Worm (Caenorhabditis elegans): Measurements from ENCODE around the gene mig-18.

mig-18 gene

ce11 chrIII:13404418-13404817 lies 1.4 kb downstream of the mig-18 start, which contains the start of gene ttr-52:
ttr-52 (plus strand) TSS chrIII:13404718.
- TF ChIP-seq tab-1 (GFP tag; IDR thresholded peaks at IDR 0.05) (no peak), med-1 (GFP tag; optimal IDR thresholded peaks at IDR 0.05; ENCODE audit: insufficient read depth) (no peak), ztf-23 (GFP tag; IDR thresholded peaks at IDR 0.05) (no peak), ztf-29 (GFP tag; IDR thresholded peaks at IDR 0.05) (no peak), flt-1 (GFP tag; IDR thresholded peaks at IDR 0.05) (no peak), cog-1 (tag; optimal IDR thresholded peaks at IDR 0.05) (no peak)

- TF ChIP-seq T22C8.4 (GFP tag; IDR thresholded peaks at IDR 0.05): no peak
- no peak for TF ChIP-seq ztf-23 (GFP tag; IDR thresholded peaks at IDR 0.05)
- no peak for TF ChIP-seq med-1 (GFP tag; optimal IDR thresholded peaks at IDR 0.05; ENCODE audit: insufficient read depth)
- no peak for TF ChIP-seq tab-1 (GFP tag; IDR thresholded peaks at IDR 0.05)
- TF ChIP-seq flt-1 (GFP tag; IDR thresholded peaks at IDR 0.05): no peak
- TF ChIP-seq ztf-29 (GFP tag; IDR thresholded peaks at IDR 0.05): no peak
- TF ChIP-seq ref-1 (GFP tag; conservative IDR thresholded peaks at IDR 0.05): no peak
- no peak for TF ChIP-seq cog-1 (tag; optimal IDR thresholded peaks at IDR 0.05)
- TF ChIP-seq klf-2 (GFP tag; conservative IDR thresholded peaks at IDR 0.05): no peak
Observed at ce11 chrIII:13405504-13405903, 2.5 kb downstream of the mig-18 start, which contains the start of gene nas-1. nas-1 (plus strand) TSS chrIII:13405804.

- TF ChIP-seq klf-2 (GFP tag; conservative IDR thresholded peaks at IDR 0.05): no peak
- TF ChIP-seq ztf-29 (GFP tag; IDR thresholded peaks at IDR 0.05): no peak
- TF ChIP-seq ztf-23 (GFP tag; IDR thresholded peaks at IDR 0.05): no peak
- no peak for TF ChIP-seq med-1 (GFP tag; optimal IDR thresholded peaks at IDR 0.05; ENCODE audit: insufficient read depth)
- no peak for TF ChIP-seq T22C8.4 (GFP tag; IDR thresholded peaks at IDR 0.05)
- no peak for TF ChIP-seq ref-1 (GFP tag; conservative IDR thresholded peaks at IDR 0.05)
- no peak for TF ChIP-seq flt-1 (GFP tag; IDR thresholded peaks at IDR 0.05)
Observed at ce11 chrIII:13409498-13409897, 6.5 kb downstream of the mig-18 start, which contains the start of gene myo-6. myo-6 (plus strand) TSS chrIII:13409798.

- TF ChIP-seq ztf-23 (GFP tag; IDR thresholded peaks at IDR 0.05): no peak
- no peak for TF ChIP-seq flt-1 (GFP tag; IDR thresholded peaks at IDR 0.05)
- TF ChIP-seq ztf-29 (GFP tag; IDR thresholded peaks at IDR 0.05): no peak
- TF ChIP-seq ref-1 (GFP tag; conservative IDR thresholded peaks at IDR 0.05): no peak
- no peak for TF ChIP-seq tab-1 (GFP tag; IDR thresholded peaks at IDR 0.05)
- no peak for TF ChIP-seq klf-2 (GFP tag; conservative IDR thresholded peaks at IDR 0.05)
- no peak for TF ChIP-seq T22C8.4 (GFP tag; IDR thresholded peaks at IDR 0.05)
Observed at ce11 chrIII:13411202-13411601, 8.2 kb downstream of the mig-18 start.

- TF ChIP-seq cog-1 (tag; optimal IDR thresholded peaks at IDR 0.05) (no peak), T22C8.4 (GFP tag; IDR thresholded peaks at IDR 0.05) (no peak), klf-2 (GFP tag; conservative IDR thresholded peaks at IDR 0.05) (no peak), tab-1 (GFP tag; IDR thresholded peaks at IDR 0.05) (no peak), med-1 (GFP tag; optimal IDR thresholded peaks at IDR 0.05; ENCODE audit: insufficient read depth) (no peak), flt-1 (GFP tag; IDR thresholded peaks at IDR 0.05) (no peak), ztf-23 (GFP tag; IDR thresholded peaks at IDR 0.05) (no peak), ztf-29 (GFP tag; IDR thresholded peaks at IDR 0.05) (no peak), ref-1 (GFP tag; conservative IDR thresholded peaks at IDR 0.05) (no peak)
Observed at ce11 chrIII:13418975-13419374, 15.9 kb downstream of the mig-18 start.

- TF ChIP-seq ref-1 (GFP tag; conservative IDR thresholded peaks at IDR 0.05) (no peak), ztf-29 (GFP tag; IDR thresholded peaks at IDR 0.05) (no peak), klf-2 (GFP tag; conservative IDR thresholded peaks at IDR 0.05) (no peak), cog-1 (tag; optimal IDR thresholded peaks at IDR 0.05) (no peak), T22C8.4 (GFP tag; IDR thresholded peaks at IDR 0.05) (no peak), tab-1 (GFP tag; IDR thresholded peaks at IDR 0.05) (no peak), med-1 (GFP tag; optimal IDR thresholded peaks at IDR 0.05; ENCODE audit: insufficient read depth) (no peak), flt-1 (GFP tag; IDR thresholded peaks at IDR 0.05) (no peak), ztf-23 (GFP tag; IDR thresholded peaks at IDR 0.05) (no peak)
Observed at ce11 chrIII:13423414-13423813, 20.4 kb downstream of the mig-18 start, which contains the start of gene exo-1. exo-1 (plus strand) TSS chrIII:13423514.

ce11 chrIII:13426036-13426435 lies 23.0 kb downstream of the mig-18 start, which contains the start of gene cope-1:
cope-1 (plus strand) TSS chrIII:13426264.
- TF ChIP-seq ztf-29 (GFP tag; IDR thresholded peaks at IDR 0.05) (no peak), flt-1 (GFP tag; IDR thresholded peaks at IDR 0.05) (no peak)

ce11 chrIII:13427817-13428216 lies 24.8 kb downstream of the mig-18 start:
- TF ChIP-seq ztf-23 (GFP tag; IDR thresholded peaks at IDR 0.05): no peak
- no peak for TF ChIP-seq flt-1 (GFP tag; IDR thresholded peaks at IDR 0.05)
- TF ChIP-seq klf-2 (GFP tag; conservative IDR thresholded peaks at IDR 0.05): no peak
- TF ChIP-seq T22C8.4 (GFP tag; IDR thresholded peaks at IDR 0.05): no peak
- TF ChIP-seq ztf-29 (GFP tag; IDR thresholded peaks at IDR 0.05): no peak
- TF ChIP-seq cog-1 (tag; optimal IDR thresholded peaks at IDR 0.05): no peak
- no peak for TF ChIP-seq med-1 (GFP tag; optimal IDR thresholded peaks at IDR 0.05; ENCODE audit: insufficient read depth)
- no peak for TF ChIP-seq tab-1 (GFP tag; IDR thresholded peaks at IDR 0.05)
- TF ChIP-seq ref-1 (GFP tag; conservative IDR thresholded peaks at IDR 0.05): no peak

ce11 chrIII:13429668-13430067 lies 26.6 kb downstream of the mig-18 start, which contains the start of gene bli-5:
bli-5 (minus strand) TSS chrIII:13429768.
- TF ChIP-seq cog-1 (tag; optimal IDR thresholded peaks at IDR 0.05) (no peak), ref-1 (GFP tag; conservative IDR thresholded peaks at IDR 0.05) (no peak), tab-1 (GFP tag; IDR thresholded peaks at IDR 0.05) (no peak), ztf-29 (GFP tag; IDR thresholded peaks at IDR 0.05) (no peak), flt-1 (GFP tag; IDR thresholded peaks at IDR 0.05) (no peak), ztf-23 (GFP tag; IDR thresholded peaks at IDR 0.05) (no peak), klf-2 (GFP tag; conservative IDR thresholded peaks at IDR 0.05) (no peak), T22C8.4 (GFP tag; IDR thresholded peaks at IDR 0.05) (no peak), med-1 (GFP tag; optimal IDR thresholded peaks at IDR 0.05; ENCODE audit: insufficient read depth) (no peak)

- TF ChIP-seq ztf-23 (GFP tag; IDR thresholded peaks at IDR 0.05) (no peak), T22C8.4 (GFP tag; IDR thresholded peaks at IDR 0.05) (no peak), tab-1 (GFP tag; IDR thresholded peaks at IDR 0.05) (no peak), med-1 (GFP tag; optimal IDR thresholded peaks at IDR 0.05; ENCODE audit: insufficient read depth) (no peak), ref-1 (GFP tag; conservative IDR thresholded peaks at IDR 0.05) (no peak), klf-2 (GFP tag; conservative IDR thresholded peaks at IDR 0.05) (no peak), ztf-29 (GFP tag; IDR thresholded peaks at IDR 0.05) (no peak), flt-1 (GFP tag; IDR thresholded peaks at IDR 0.05) (no peak), cog-1 (tag; optimal IDR thresholded peaks at IDR 0.05) (no peak)
Observed at ce11 chrIII:13430162-13430561, 27.1 kb downstream of the mig-18 start, which contains the start of gene trf-1. trf-1 (plus strand) TSS chrIII:13430462.
